Fruit fly (Drosophila melanogaster) whole organism, embryonic: ENCODE data around the gene CG10581.

Experiments
- B-H1 ChIP-seq: fragments of 200-800 bp; sonication (Bioruptor generic); IDR thresholded peaks from 3 replicates; pipeline ENCODE4 v1.3.6; 2022; ENCODE audit warnings: missing biosample characterization, missing genetic modification characterization
- Bgb ChIP-seq: fragments of 200-800 bp; sonication (Bioruptor generic); IDR thresholded peaks from 2 replicates; pipeline ENCODE4 v1.3.6; 2022; ENCODE audit warnings: missing biosample characterization, missing genetic modification characterization; ENCODE audit not compliant: partially characterized antibody
- BtbVII ChIP-seq: fragments of 200-800 bp; sonication (Bioruptor generic); optimal IDR thresholded peaks from 3 replicates; lab custom pipeline; 2017; ENCODE audit warnings: missing biosample characterization, mild to moderate bottlenecking, missing genetic modification characterization
- CG10654 ChIP-seq: fragments of 200-800 bp; sonication (Bioruptor generic); optimal IDR thresholded peaks from 2 replicates; lab custom pipeline; 2016; ENCODE audit warnings: missing biosample characterization, missing genetic modification characterization
- CG10959 ChIP-seq: fragments of 200-800 bp; sonication (Bioruptor generic); IDR thresholded peaks from 2 replicates; pipeline ENCODE4 v1.3.6; 2022; ENCODE audit warnings: missing biosample characterization, missing genetic modification characterization
- CG11560 ChIP-seq: fragments of 200-800 bp; sonication (Bioruptor generic); IDR thresholded peaks from 3 replicates; pipeline ENCODE4 v1.3.6; 2022; ENCODE audit warnings: missing biosample characterization, missing genetic modification characterization
- CG12236 ChIP-seq: fragments of 200-800 bp; sonication (Bioruptor generic); optimal IDR thresholded peaks from 2 replicates; lab custom pipeline; 2016; ENCODE audit warnings: missing biosample characterization, missing genetic modification characterization
- CG12391 ChIP-seq: fragments of 200-800 bp; sonication (Bioruptor generic); optimal IDR thresholded peaks from 3 replicates; lab custom pipeline; 2018; ENCODE audit warnings: missing biosample characterization, mild to moderate bottlenecking, missing genetic modification characterization, moderate library complexity
- CG13624 ChIP-seq: fragments of 200-800 bp; sonication (Bioruptor generic); optimal IDR thresholded peaks from 2 replicates; lab custom pipeline; 2016; ENCODE audit warnings: missing biosample characterization, missing genetic modification characterization
- CG14441 ChIP-seq: fragments of 200-800 bp; sonication (Bioruptor generic); IDR thresholded peaks from 2 replicates; pipeline ENCODE4 v1.3.6; 2022; ENCODE audit warnings: missing biosample characterization, missing genetic modification characterization
- CG15073 ChIP-seq: fragments of 200-800 bp; sonication (Bioruptor generic); optimal IDR thresholded peaks from 2 replicates; lab custom pipeline; 2016; ENCODE audit warnings: missing biosample characterization, missing genetic modification characterization
- CG15479 ChIP-seq: fragments of 200-800 bp; sonication (Bioruptor generic); optimal IDR thresholded peaks from 3 replicates; lab custom pipeline; 2019; ENCODE audit warnings: missing biosample characterization, mild to moderate bottlenecking, missing genetic modification characterization, moderate library complexity
- CG16813 ChIP-seq: fragments of 200-800 bp; sonication (Bioruptor generic); IDR thresholded peaks from 3 replicates; pipeline ENCODE4 v1.3.6; 2022; ENCODE audit warnings: missing biosample characterization, missing genetic modification characterization; ENCODE audit not compliant: partially characterized antibody
- CG1792 ChIP-seq: fragments of 200-800 bp; sonication (Bioruptor generic); optimal IDR thresholded peaks from 2 replicates; lab custom pipeline; 2016; ENCODE audit warnings: missing biosample characterization, missing genetic modification characterization
- CG2712 ChIP-seq: fragments of 200-800 bp; optimal IDR thresholded peaks from 3 replicates; lab custom pipeline; 2019; ENCODE audit warnings: missing biosample characterization, mild to moderate bottlenecking, missing genetic modification characterization, moderate library complexity
- CG30020 ChIP-seq: fragments of 200-800 bp; optimal IDR thresholded peaks from 2 replicates; lab custom pipeline; 2019; ENCODE audit warnings: missing biosample characterization, mild to moderate bottlenecking, missing genetic modification characterization, moderate library complexity
- CG31365 ChIP-seq: fragments of 200-800 bp; sonication (Bioruptor generic); optimal IDR thresholded peaks from 2 replicates; lab custom pipeline; 2018; ENCODE audit warnings: missing biosample characterization, mild to moderate bottlenecking, missing genetic modification characterization
- CG4282 ChIP-seq: fragments of 200-800 bp; sonication (Bioruptor generic); optimal IDR thresholded peaks from 2 replicates; lab custom pipeline; 2016; ENCODE audit warnings: missing biosample characterization, missing genetic modification characterization
- CG4617 ChIP-seq: fragments of 200-800 bp; sonication (Bioruptor generic); optimal IDR thresholded peaks from 3 replicates; lab custom pipeline; 2016; ENCODE audit warnings: missing biosample characterization, missing genetic modification characterization, borderline replicate concordance
- ERR ChIP-seq: fragments of 200-800 bp; sonication (Bioruptor generic); optimal IDR thresholded peaks from 2 replicates; lab custom pipeline; 2016; ENCODE audit warnings: missing biosample characterization, missing genetic modification characterization
- Gsc ChIP-seq: fragments of 200-800 bp; sonication (Bioruptor generic); IDR thresholded peaks from 2 replicates; pipeline ENCODE4 v1.3.6; 2022; ENCODE audit warnings: missing biosample characterization, missing genetic modification characterization
- HHEX ChIP-seq: fragments of 200-800 bp; sonication (Bioruptor generic); optimal IDR thresholded peaks from 3 replicates; lab custom pipeline; 2017; ENCODE audit warnings: missing biosample characterization, mild to moderate bottlenecking, missing genetic modification characterization, missing genetic modification reagents
- HLH54F ChIP-seq: fragments of 200-800 bp; sonication (Bioruptor generic); optimal IDR thresholded peaks from 3 replicates; lab custom pipeline; 2016; ENCODE audit warnings: missing biosample characterization, missing genetic modification characterization
- HLHmδ ChIP-seq: fragments of 200-800 bp; sonication (Bioruptor generic); optimal IDR thresholded peaks from 2 replicates; lab custom pipeline; 2018; ENCODE audit warnings: missing biosample characterization, mild to moderate bottlenecking, missing genetic modification characterization, moderate library complexity
- HmgD ChIP-seq: fragments of 200-800 bp; sonication (Bioruptor generic); optimal IDR thresholded peaks from 3 replicates; lab custom pipeline; 2016; ENCODE audit warnings: missing biosample characterization, missing genetic modification characterization
- Hmx ChIP-seq: fragments of 200-800 bp; sonication (Bioruptor generic); optimal IDR thresholded peaks from 2 replicates; lab custom pipeline; 2016; ENCODE audit warnings: missing biosample characterization, missing genetic modification characterization
- Hr51 ChIP-seq, 2 experiments: fragments of 200-800 bp; sonication (Bioruptor generic); optimal IDR thresholded peaks; 2 replicates in 1 of 2; 3 replicates in 1 of 2; lab custom pipeline; 2016 to 2018; ENCODE audit warnings: missing biosample characterization in 2 of 2, missing genetic modification characterization in 2 of 2, mild to moderate bottlenecking in 1 of 2, moderate library complexity in 1 of 2
- Lpt ChIP-seq: fragments of >200 bp; optimal IDR thresholded peaks from 2 replicates; lab custom pipeline; 2018; ENCODE audit warnings: missing biosample characterization, missing genetic modification characterization
- NC2β ChIP-seq: fragments of 200-800 bp; sonication (Bioruptor generic); optimal IDR thresholded peaks from 2 replicates; lab custom pipeline; 2016; ENCODE audit warnings: missing biosample characterization, missing genetic modification characterization
- Oli ChIP-seq: fragments of 200-800 bp; sonication (Bioruptor generic); optimal IDR thresholded peaks from 2 replicates; lab custom pipeline; 2018; ENCODE audit warnings: missing biosample characterization, mild to moderate bottlenecking, missing genetic modification characterization, moderate library complexity
- Ravus ChIP-seq: fragments of 200-800 bp; sonication (Bioruptor generic); IDR thresholded peaks from 2 replicates; pipeline ENCODE4 v1.3.6; 2022; ENCODE audit warnings: missing biosample characterization, missing genetic modification characterization
- Sox100B ChIP-seq: fragments of 200-800 bp; sonication (Bioruptor generic); optimal IDR thresholded peaks from 3 replicates; lab custom pipeline; 2018; ENCODE audit warnings: missing biosample characterization, mild to moderate bottlenecking, missing genetic modification characterization
- ase ChIP-seq: fragments of 200-800 bp; sonication (Bioruptor generic); IDR thresholded peaks from 3 replicates; pipeline ENCODE4 v1.3.6; 2022; ENCODE audit warnings: missing biosample characterization, missing genetic modification characterization
- caup ChIP-seq: fragments of 200-800 bp; sonication (Bioruptor generic); optimal IDR thresholded peaks from 3 replicates; lab custom pipeline; 2017; ENCODE audit warnings: missing biosample characterization, mild to moderate bottlenecking, missing genetic modification characterization, moderate library complexity; ENCODE audit not compliant: severe bottlenecking
- dmrt99B ChIP-seq: fragments of 200-800 bp; sonication (Bioruptor generic); optimal IDR thresholded peaks from 2 replicates; lab custom pipeline; 2018; ENCODE audit warnings: missing biosample characterization, mild to moderate bottlenecking, missing genetic modification characterization, moderate library complexity
- eve ChIP-seq, 2 experiments: fragments of >200 bp; optimal IDR thresholded peaks; 2 replicates each; lab custom pipeline; 2017; ENCODE audit warnings: missing biosample characterization in 2 of 2, missing genetic modification characterization in 2 of 2
- fd96Cb ChIP-seq: fragments of 200-800 bp; sonication (Bioruptor generic); optimal IDR thresholded peaks from 2 replicates; lab custom pipeline; 2018; ENCODE audit warnings: missing biosample characterization, mild to moderate bottlenecking, missing genetic modification characterization, moderate library complexity
- fu2 ChIP-seq: fragments of 200-800 bp; sonication (Bioruptor generic); optimal IDR thresholded peaks from 2 replicates; lab custom pipeline; 2016; ENCODE audit warnings: missing biosample characterization, missing genetic modification characterization
- inv ChIP-seq: fragments of 200-800 bp; sonication (Bioruptor generic); IDR thresholded peaks from 2 replicates; pipeline ENCODE4 v1.3.6; 2022; ENCODE audit warnings: missing biosample characterization, missing genetic modification characterization; ENCODE audit not compliant: partially characterized antibody
- lbe ChIP-seq: fragments of 200-800 bp; sonication (Bioruptor generic); optimal IDR thresholded peaks from 2 replicates; lab custom pipeline; 2016; ENCODE audit warnings: missing biosample characterization, mild to moderate bottlenecking, missing genetic modification characterization
- onecut ChIP-seq: fragments of 200-800 bp; sonication (Bioruptor generic); IDR thresholded peaks from 2 replicates; pipeline ENCODE4 v1.3.6; 2022; ENCODE audit warnings: missing biosample characterization, missing genetic modification characterization
- pnt ChIP-seq: fragments of 200-800 bp; sonication (Bioruptor generic); optimal IDR thresholded peaks from 3 replicates; lab custom pipeline; 2016; ENCODE audit warnings: missing biosample characterization, missing genetic modification characterization
- psq ChIP-seq: fragments of 200-800 bp; sonication (Bioruptor generic); optimal IDR thresholded peaks from 2 replicates; lab custom pipeline; 2017; ENCODE audit warnings: missing biosample characterization, missing genetic modification characterization
- sd ChIP-seq: fragments of 200-800 bp; sonication (Bioruptor generic); optimal IDR thresholded peaks from 3 replicates; lab custom pipeline; 2018; ENCODE audit warnings: missing biosample characterization, mild to moderate bottlenecking, missing genetic modification characterization, moderate library complexity
- sens ChIP-seq: fragments of 200-800 bp; sonication (Bioruptor generic); peaks from one replicate; lab custom pipeline; 2016; ENCODE audit warnings: missing biosample characterization, missing genetic modification characterization
- sisA ChIP-seq: fragments of 200-800 bp; sonication (Bioruptor generic); IDR thresholded peaks from 2 replicates; pipeline ENCODE4 v1.3.6; 2022; ENCODE audit warnings: missing biosample characterization, missing genetic modification characterization
- tin ChIP-seq: fragments of 200-800 bp; sonication (Bioruptor generic); optimal IDR thresholded peaks from 3 replicates; lab custom pipeline; 2016; ENCODE audit warnings: missing biosample characterization, missing genetic modification characterization
- unc-4 ChIP-seq: fragments of 200-800 bp; sonication (Bioruptor generic); IDR thresholded peaks from 2 replicates; pipeline ENCODE4 v1.3.6; 2022; ENCODE audit warnings: missing biosample characterization, missing genetic modification characterization; ENCODE audit not compliant: partially characterized antibody
- usp ChIP-seq: fragments of >200 bp; optimal IDR thresholded peaks from 2 replicates; lab custom pipeline; 2017; ENCODE audit warnings: missing biosample characterization, missing genetic modification characterization

The CG10581 gene

DNA sequence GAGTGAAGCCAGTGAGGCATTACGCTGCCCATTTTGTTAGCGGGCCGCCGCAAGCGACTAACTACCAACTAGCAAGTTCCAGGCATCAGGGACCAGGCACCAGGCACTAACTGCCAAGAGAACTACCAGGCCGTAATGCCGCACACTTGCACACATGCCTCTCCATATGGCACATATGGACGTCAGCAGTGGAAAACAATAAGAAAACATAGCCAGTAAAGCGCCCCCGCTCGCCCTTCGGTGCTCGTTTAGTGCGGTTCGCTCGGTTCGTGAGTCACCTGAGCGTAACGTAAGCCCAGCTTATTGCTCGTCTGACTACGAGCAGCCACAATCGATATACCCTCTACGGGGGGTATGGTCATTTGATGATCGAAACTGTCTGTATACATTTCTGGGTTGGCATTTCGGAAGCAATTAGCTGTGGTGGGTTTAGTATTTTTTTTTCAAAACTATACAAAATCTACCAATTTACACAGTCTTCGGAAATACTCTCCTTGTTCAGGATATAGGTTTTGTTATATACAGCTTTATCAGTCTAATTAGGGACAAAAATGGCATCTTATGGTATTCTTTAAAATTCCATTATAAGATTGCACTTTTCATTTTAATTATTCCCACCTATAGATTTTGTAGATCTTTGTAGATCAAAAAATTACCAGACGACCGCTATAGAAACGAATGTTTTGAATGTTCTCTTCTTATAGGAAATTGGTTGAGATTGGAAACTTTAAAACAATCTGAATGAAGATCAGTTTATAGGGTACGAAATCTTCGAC is 23.0 kb upstream of the CG10581 start (continued):
- TF ChIP-seq CG4617 (GFP tag; lab: Kevin White, UChicago) (no peak), CG13624 (GFP tag; lab: Kevin White, UChicago) (no peak), CG15073 (GFP tag; lab: Kevin White, UChicago) (no peak), HmgD (no peak), Oli (tag; lab: Kevin White, UChicago) (peak; percentile 50), ase (GFP tag; lab: Robert Waterston, UW) (no peak), lbe (GFP tag; lab: Kevin White, UChicago) (no peak), CG16813 (GFP tag; lab: Robert Waterston, UW) (no peak), Hr51 (GFP tag; optimal IDR thresholded peaks at IDR 0.05; lab: Kevin White, UChicago) (peak in 1 of 2 experiments; percentile 55), CG1792 (GFP tag; lab: Kevin White, UChicago) (no peak), Ravus (GFP tag; lab: Robert Waterston, UW) (no peak), Gsc (GFP tag; lab: Robert Waterston, UW) (no peak), tin (GFP tag; lab: Kevin White, UChicago) (peak; percentile 10), CG12391 (peak; percentile 31), inv (GFP tag; lab: Robert Waterston, UW) (no peak), onecut (GFP tag; lab: Robert Waterston, UW) (no peak), eve (GFP tag; optimal IDR thresholded peaks at IDR 0.05; lab: Kevin White, UChicago) (peak in 1 of 2 experiments; percentile 75), fd96Cb (tag; lab: Kevin White, UChicago) (no peak)

DNA sequence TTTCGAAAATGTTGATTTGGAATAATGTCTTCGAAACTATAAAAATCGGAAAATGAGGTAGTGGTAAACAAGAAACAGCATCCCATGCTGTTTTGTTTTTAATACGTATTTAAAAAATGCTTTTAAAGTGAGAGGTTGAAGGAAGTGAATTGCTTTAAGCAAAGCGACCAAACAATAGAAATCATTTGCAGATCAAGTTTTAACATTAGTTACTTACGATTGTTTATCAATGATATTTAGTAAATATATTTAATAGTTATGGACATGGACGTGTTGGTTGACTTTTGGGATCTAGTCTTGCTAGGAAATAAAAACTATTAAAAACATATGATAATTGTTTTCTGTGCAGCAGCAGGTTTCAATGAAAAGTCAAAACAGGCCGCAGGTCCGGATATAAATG is 22.3 kb upstream of the CG10581 start:
- TF ChIP-seq CG10654 (GFP tag; lab: Kevin White, UChicago) (no peak), usp (GFP tag; lab: Kevin White, UChicago) (no peak), B-H1 (no peak), CG31365 (no peak), HLHmδ (no peak), Sox100B (GFP tag; lab: Kevin White, UChicago) (peak; percentile 50), psq (GFP tag; lab: Kevin White, UChicago) (no peak), NC2β (GFP tag; lab: Kevin White, UChicago) (no peak), sens (peak; percentile 90), caup (GFP tag; lab: Kevin White, UChicago) (no peak), CG2712 (tag; lab: Kevin White, UChicago) (peak; percentile 23), HHEX (peak; percentile 3), sisA (GFP tag; lab: Robert Waterston, UW) (no peak), sd (no peak), Hmx (no peak), Bgb (no peak), CG10959 (GFP tag; lab: Robert Waterston, UW) (no peak), CG11560 (no peak), BtbVII (GFP tag; lab: Kevin White, UChicago) (peak; percentile 37), CG30020 (tag; lab: Kevin White, UChicago) (no peak), CG12236 (no peak), HLH54F (GFP tag; lab: Kevin White, UChicago) (no peak), dmrt99B (tag; lab: Kevin White, UChicago) (peak; percentile 30), ERR (no peak), CG15479 (GFP tag; lab: Kevin White, UChicago) (no peak), CG4282 (GFP tag; lab: Kevin White, UChicago) (no peak), fu2 (GFP tag; lab: Kevin White, UChicago) (no peak), Lpt (GFP tag; lab: Kevin White, UChicago) (no peak), CG14441 (GFP tag; lab: Robert Waterston, UW) (no peak), unc-4 (GFP tag; lab: Robert Waterston, UW) (no peak), pnt (GFP tag; lab: Kevin White, UChicago) (no peak), fd96Cb (tag; lab: Kevin White, UChicago) (peak; percentile 43)
